Fruit fly (Drosophila melanogaster): Measurements from ENCODE around the gene CG17029.

- TF ChIP-seq usp (GFP tag; optimal IDR thresholded peaks at IDR 0.05): no peak
- no peak for TF ChIP-seq CG8478 (optimal IDR thresholded peaks at IDR 0.05)
These were observed at the start of gene CG17029 for dm6 chr3L:15976758-15977157.

All from whole organism.